Fruit fly (Drosophila melanogaster): ENCODE measurements around the gene RhoGAP19D.

dm6 chrX:20429482-20430204, 80.9 kb downstream of the RhoGAP19D start, which contains the start of the genes CG11710 and mal:
- TF ChIP-seq br (GFP tag; optimal IDR thresholded peaks at IDR 0.05) (no peak), pan (optimal IDR thresholded peaks at IDR 0.05) (no peak), jim (GFP tag; optimal IDR thresholded peaks at IDR 0.05) (no peak), Abd-B (GFP tag; optimal IDR thresholded peaks at IDR 0.05) (no peak), sage (GFP tag; optimal IDR thresholded peaks at IDR 0.05) (no peak), CG32264 (GFP tag; optimal IDR thresholded peaks at IDR 0.05) (peak; percentile 76), Vsx2 (GFP tag; optimal IDR thresholded peaks at IDR 0.05; ENCODE audit: partially characterized antibody) (no peak), Mio (GFP tag; optimal IDR thresholded peaks at IDR 0.05) (no peak), foxo (GFP tag; optimal IDR thresholded peaks at IDR 0.05) (peak; percentile 29 to 86), Hr83 (GFP tag; optimal IDR thresholded peaks at IDR 0.05; ENCODE audit: poor library complexity, severe bottlenecking) (no peak), usp (GFP tag; optimal IDR thresholded peaks at IDR 0.05) (no peak), dmrt93B (GFP tag; optimal IDR thresholded peaks at IDR 0.05) (peak; percentile 84), Sp1 (GFP tag; optimal IDR thresholded peaks at IDR 0.05) (peak; percentile 80), lola (GFP tag; optimal IDR thresholded peaks at IDR 0.05) (no peak)

All from whole organism, wandering third instar larva.